Worm (Caenorhabditis elegans) whole organism, L4/young adult: Measurements from ENCODE around the gene smap-1.

Experiments used
- W03F9.2 ChIP-seq: fragments of 150-350 bp; optimal IDR thresholded peaks from 2 replicates; lab custom pipeline; 2014; ENCODE audit warnings: missing biosample characterization, missing genetic modification characterization
- dao-5 ChIP-seq: sonication (generic microtip); optimal IDR thresholded peaks from 2 replicates; lab custom pipeline; 2016; ENCODE audit warnings: missing genotype, missing genetic modification characterization, moderate library complexity, missing compliant biosample characterization
- him-1 ChIP-seq: sonication (generic microtip); optimal IDR thresholded peaks from 2 replicates; lab custom pipeline; 2016; ENCODE audit warnings: missing genotype, missing genetic modification reagents, missing genetic modification characterization, missing compliant biosample characterization

DNA sequence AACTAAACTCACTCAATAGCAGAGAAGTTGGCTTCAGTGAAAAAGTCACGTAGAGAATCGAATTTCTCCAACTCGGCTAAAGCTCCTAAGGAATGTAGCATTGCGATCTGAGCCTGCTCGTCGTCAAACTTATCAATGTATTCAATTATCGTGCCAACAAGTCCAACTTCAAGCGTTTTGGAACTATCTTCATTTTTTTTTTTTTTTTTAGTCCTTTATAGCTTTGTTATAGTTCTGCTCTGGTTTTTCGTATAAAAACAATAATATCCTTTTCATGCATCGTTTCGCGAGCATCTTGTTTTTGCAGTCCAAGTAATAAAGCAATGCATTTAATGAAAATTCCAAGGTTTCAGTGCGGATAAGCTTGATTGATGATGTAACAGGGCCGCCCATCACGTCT, 50.5 kb downstream of the smap-1 start, which contains the start of gene Y39A1A.31:
- no peak for TF ChIP-seq him-1
- TF ChIP-seq W03F9.2 (tag; lab: Kevin White, UChicago): no peak
- TF ChIP-seq dao-5 (tag; lab: Kevin White, UChicago): no peak
